Fruit fly (Drosophila melanogaster): ENCODE results near the gene CG4686.
A peak's percentile ranks its signal among the peaks of the same experiment; 100 is the strongest.

Gene CG4686

dm6 chr3R:19822138-19822537 lies 42.2 kb upstream of the CG4686 start (continued):
- TF ChIP-seq Hand (GFP tag; optimal IDR thresholded peaks at IDR 0.05) (no peak), CG11085 (GFP tag; IDR thresholded peaks at IDR 0.05) (no peak), CG8388 (GFP tag; optimal IDR thresholded peaks at IDR 0.05) (no peak), kay (GFP tag; optimal IDR thresholded peaks at IDR 0.05) (no peak), Chrac-16 (GFP tag; optimal IDR thresholded peaks at IDR 0.05) (no peak), CG11695 (GFP tag; IDR thresholded peaks at IDR 0.05) (no peak), fru (optimal IDR thresholded peaks at IDR 0.05) (no peak), CG12219 (GFP tag; optimal IDR thresholded peaks at IDR 0.05) (peak; percentile 26), CG33557 (GFP tag; optimal IDR thresholded peaks at IDR 0.05) (peak; percentile 48), Stat92E (GFP tag; optimal IDR thresholded peaks at IDR 0.05) (peak in 1 of 3 experiments; percentile 54), CG7987 (GFP tag; optimal IDR thresholded peaks at IDR 0.05) (no peak), crol (GFP tag; IDR thresholded peaks at IDR 0.05) (no peak), dati (GFP tag; IDR thresholded peaks at IDR 0.05) (no peak), slp2 (GFP tag; optimal IDR thresholded peaks at IDR 0.05) (no peak), E2f1 (GFP tag; IDR thresholded peaks at IDR 0.05) (no peak), CG6683 (GFP tag; optimal IDR thresholded peaks at IDR 0.05) (no peak), Ada2b (GFP tag; IDR thresholded peaks at IDR 0.05) (no peak), en (GFP tag; optimal IDR thresholded peaks at IDR 0.05) (no peak), CG8281 (tag; optimal IDR thresholded peaks at IDR 0.05) (no peak), ci (GFP tag; IDR thresholded peaks at IDR 0.05) (no peak), row (GFP tag; IDR thresholded peaks at IDR 0.05) (no peak), B-H2 (GFP tag; optimal IDR thresholded peaks at IDR 0.05) (no peak), CG18476 (GFP tag; optimal IDR thresholded peaks at IDR 0.05) (no peak), luna (GFP tag; optimal IDR thresholded peaks at IDR 0.05) (no peak), tap (tag; optimal IDR thresholded peaks at IDR 0.05) (peak; percentile 11), CG6813 (GFP tag; optimal IDR thresholded peaks at IDR 0.05) (peak; percentile 29), CG10431 (GFP tag; optimal IDR thresholded peaks at IDR 0.05) (peak; percentile 2), inv (GFP tag; IDR thresholded peaks at IDR 0.05; ENCODE audit: partially characterized antibody) (no peak), dmrt11E (tag; optimal IDR thresholded peaks at IDR 0.05) (peak; percentile 14), CG6254 (GFP tag; optimal IDR thresholded peaks at IDR 0.05) (peak; percentile 1), H2.0 (GFP tag; IDR thresholded peaks at IDR 0.05) (no peak), CG15601 (tag; optimal IDR thresholded peaks at IDR 0.05) (peak; percentile 57), Six4 (GFP tag; optimal IDR thresholded peaks at IDR 0.05) (no peak), CG4820 (GFP tag; optimal IDR thresholded peaks at IDR 0.05) (no peak), CG1603 (tag; optimal IDR thresholded peaks at IDR 0.05) (peak; percentile 18), Neu2 (GFP tag; optimal IDR thresholded peaks at IDR 0.05; ENCODE audit: borderline replicate concordance) (no peak), CG8359 (GFP tag; optimal IDR thresholded peaks at IDR 0.05; ENCODE audit: borderline replicate concordance) (peak; percentile 20), CG4707 (GFP tag; optimal IDR thresholded peaks at IDR 0.05) (peak; percentile 28), CG9727 (GFP tag; optimal IDR thresholded peaks at IDR 0.05) (no peak), ATbp (GFP tag; optimal IDR thresholded peaks at IDR 0.05) (peak; percentile 33), CG18599 (GFP tag; optimal IDR thresholded peaks at IDR 0.05) (no peak), Spps (tag; optimal IDR thresholded peaks at IDR 0.05) (peak; percentile 37), bsh (GFP tag; optimal IDR thresholded peaks at IDR 0.05) (peak in 1 of 2 experiments; percentile 45), twi (tag; optimal IDR thresholded peaks at IDR 0.05) (no peak), Hr3 (GFP tag; optimal IDR thresholded peaks at IDR 0.05) (no peak), CG2202 (tag; optimal IDR thresholded peaks at IDR 0.05) (peak; percentile 17), tup (GFP tag; optimal IDR thresholded peaks at IDR 0.05) (no peak), Sry-δ (GFP tag; optimal IDR thresholded peaks at IDR 0.05) (no peak), Blimp-1 (GFP tag; optimal IDR thresholded peaks at IDR 0.05) (peak; percentile 98), Dad (GFP tag; optimal IDR thresholded peaks at IDR 0.05) (no peak), Elba2 (GFP tag; optimal IDR thresholded peaks at IDR 0.05) (no peak)

Data from whole organism, embryonic.